Worm (Caenorhabditis elegans) whole organism, young adult: ENCODE results near the gene F38B6.3.

Experiments used
- C06A6.2 ChIP-seq: fragments of 200-800 bp; sonication (Bioruptor generic); conservative IDR thresholded peaks from 2 replicates; pipeline ENCODE4 v1.3.6; 2022; ENCODE audit warnings: missing genetic modification characterization, missing compliant biosample characterization
- F23B12.7 ChIP-seq: sonication (generic microtip); optimal IDR thresholded peaks from 2 replicates; lab custom pipeline; 2017; ENCODE audit warnings: missing genetic modification characterization, mild to moderate bottlenecking, missing compliant biosample characterization, antibody characterized with exemption, moderate library complexity; ENCODE audit not compliant: insufficient read depth
- F33H1.4 ChIP-seq: fragments of 200-800 bp; sonication (Bioruptor generic); IDR thresholded peaks from 2 replicates; pipeline ENCODE4 v1.3.6; 2022; ENCODE audit warnings: missing genetic modification reagents, missing genetic modification characterization, missing compliant biosample characterization
- F55B11.4 ChIP-seq: sonication (generic microtip); optimal IDR thresholded peaks from 2 replicates; lab custom pipeline; 2016; ENCODE audit warnings: missing compliant biosample characterization, missing genetic modification characterization, borderline replicate concordance; ENCODE audit not compliant: insufficient read depth
- T26A5.8 ChIP-seq: sonication (generic microtip); optimal IDR thresholded peaks from 2 replicates; lab custom pipeline; 2016; ENCODE audit warnings: missing genetic modification characterization, missing compliant biosample characterization
- Y53G8AR.9 ChIP-seq: fragments of 200-800 bp; sonication (Bioruptor generic); conservative IDR thresholded peaks from 2 replicates; pipeline ENCODE4 v1.3.6; 2022; ENCODE audit warnings: missing genetic modification reagents, missing genetic modification characterization, missing compliant biosample characterization
- Y56A3A.18 ChIP-seq: fragments of 200-800 bp; sonication (Bioruptor generic); IDR thresholded peaks from 2 replicates; pipeline ENCODE4 v1.3.6; 2022; ENCODE audit warnings: missing genetic modification reagents, missing genetic modification characterization, missing compliant biosample characterization
- Y95B8A.8 ChIP-seq: fragments of 200-800 bp; sonication (Bioruptor generic); IDR thresholded peaks from 2 replicates; pipeline ENCODE4 v1.3.6; 2022; ENCODE audit warnings: missing genetic modification reagents, missing genetic modification characterization, missing compliant biosample characterization
- ZK185.1 ChIP-seq: sonication (generic microtip); optimal IDR thresholded peaks from 2 replicates; lab custom pipeline; 2016; ENCODE audit warnings: mild to moderate bottlenecking, missing genetic modification characterization, missing compliant biosample characterization; ENCODE audit not compliant: poor library complexity, severe bottlenecking
- akir-1 ChIP-seq: fragments of 200-800 bp; sonication (Bioruptor generic); optimal IDR thresholded peaks from 2 replicates; lab custom pipeline; 2018; ENCODE audit warnings: mild to moderate bottlenecking, missing genetic modification characterization, moderate library complexity, missing compliant biosample characterization
- aptf-2 ChIP-seq: fragments of 200-800 bp; sonication (Bioruptor generic); conservative IDR thresholded peaks from 2 replicates; pipeline ENCODE4 v1.3.6; 2022; ENCODE audit warnings: missing genetic modification reagents, missing genetic modification characterization, missing compliant biosample characterization
- aptf-3 ChIP-seq: fragments of 200-800 bp; sonication (Bioruptor generic); IDR thresholded peaks from 2 replicates; pipeline ENCODE4 v1.3.6; 2022; ENCODE audit warnings: missing genetic modification characterization, missing compliant biosample characterization
- attf-5 ChIP-seq: fragments of 200-800 bp; sonication (Bioruptor generic); optimal IDR thresholded peaks from 2 replicates; lab custom pipeline; 2018; ENCODE audit warnings: mild to moderate bottlenecking, missing genetic modification characterization, missing compliant biosample characterization
- bed-2 ChIP-seq: fragments of 200-800 bp; sonication (Bioruptor generic); IDR thresholded peaks from 2 replicates; pipeline ENCODE4 v1.3.6; 2022; ENCODE audit warnings: missing genetic modification reagents, missing genetic modification characterization, missing compliant biosample characterization
- ccch-3 ChIP-seq: fragments of 200-800 bp; sonication (Bioruptor generic); optimal IDR thresholded peaks from 2 replicates; lab custom pipeline; 2018; ENCODE audit warnings: mild to moderate bottlenecking, missing genetic modification characterization, missing compliant biosample characterization
- cebp-2 ChIP-seq: fragments of 200-800 bp; sonication (Bioruptor generic); IDR thresholded peaks from 2 replicates; pipeline ENCODE4 v1.3.6; 2022; ENCODE audit warnings: missing genetic modification characterization, missing compliant biosample characterization
- ceh-27 ChIP-seq: fragments of 200-800 bp; sonication (Bioruptor generic); optimal IDR thresholded peaks from 2 replicates; lab custom pipeline; 2018; ENCODE audit warnings: mild to moderate bottlenecking, missing genetic modification characterization, moderate library complexity, missing compliant biosample characterization
- ceh-58 ChIP-seq: fragments of 200-800 bp; sonication (Bioruptor generic); IDR thresholded peaks from 2 replicates; pipeline ENCODE4 v1.3.6; 2022; ENCODE audit warnings: missing genetic modification characterization, missing compliant biosample characterization
- dox-1 ChIP-seq: fragments of 200-800 bp; sonication (Bioruptor generic); IDR thresholded peaks from 2 replicates; pipeline ENCODE4 v1.3.6; 2022; ENCODE audit warnings: missing genetic modification reagents, missing genetic modification characterization, missing compliant biosample characterization
- dpff-1 ChIP-seq: sonication (generic microtip); optimal IDR thresholded peaks from 2 replicates; lab custom pipeline; 2017; ENCODE audit warnings: mild to moderate bottlenecking, missing genetic modification characterization, missing compliant biosample characterization
- dpl-1 ChIP-seq: fragments of 150-350 bp; optimal IDR thresholded peaks from 2 replicates; lab custom pipeline; 2014; ENCODE audit warnings: missing biosample characterization, missing genetic modification reagents, missing genetic modification characterization
- efl-1 ChIP-seq: fragments of 150-350 bp; optimal IDR thresholded peaks from 2 replicates; lab custom pipeline; 2014; ENCODE audit warnings: missing biosample characterization, missing genetic modification reagents, missing genetic modification characterization
- ekl-4 ChIP-seq: fragments of 200-800 bp; sonication (Bioruptor generic); IDR thresholded peaks from 2 replicates; pipeline ENCODE4 v1.3.6; 2022; ENCODE audit warnings: missing genetic modification reagents, missing genetic modification characterization, missing compliant biosample characterization
- gei-17 ChIP-seq: fragments of 200-800 bp; sonication (Bioruptor generic); optimal IDR thresholded peaks from 2 replicates; lab custom pipeline; 2018; ENCODE audit warnings: mild to moderate bottlenecking, missing genetic modification characterization, missing compliant biosample characterization
- hlh-12 ChIP-seq: sonication (generic microtip); optimal IDR thresholded peaks from 2 replicates; lab custom pipeline; 2016; ENCODE audit warnings: missing genetic modification characterization, missing compliant biosample characterization
- hmg-20 ChIP-seq: fragments of 200-800 bp; sonication (Bioruptor generic); IDR thresholded peaks from 2 replicates; pipeline ENCODE4 v1.3.6; 2022; ENCODE audit warnings: missing genetic modification reagents, missing genetic modification characterization, missing compliant biosample characterization
- hrde-1 ChIP-seq: sonication (generic microtip); optimal IDR thresholded peaks from 2 replicates; lab custom pipeline; 2016; ENCODE audit warnings: missing genetic modification characterization, mild to moderate bottlenecking, missing compliant biosample characterization, moderate library complexity, missing genotype, missing genetic modification reagents, borderline replicate concordance
- lag-1 ChIP-seq: fragments of 200-800 bp; sonication (Bioruptor generic); IDR thresholded peaks from 2 replicates; pipeline ENCODE4 v1.3.6; 2022; ENCODE audit warnings: missing genetic modification reagents, missing genetic modification characterization, missing compliant biosample characterization
- let-526 ChIP-seq: fragments of 200-800 bp; sonication (Bioruptor generic); IDR thresholded peaks from 2 replicates; pipeline ENCODE4 v1.3.6; 2022; ENCODE audit warnings: missing genetic modification reagents, missing genetic modification characterization, missing compliant biosample characterization
- lin-26 ChIP-seq: fragments of 200-800 bp; sonication (Bioruptor generic); IDR thresholded peaks from 2 replicates; pipeline ENCODE4 v1.3.6; 2022; ENCODE audit warnings: missing genetic modification reagents, missing genetic modification characterization, missing compliant biosample characterization
- lin-54 ChIP-seq: fragments of 200-800 bp; sonication (Bioruptor generic); optimal IDR thresholded peaks from 2 replicates; lab custom pipeline; 2018; ENCODE audit warnings: mild to moderate bottlenecking, missing genetic modification characterization, missing compliant biosample characterization
- lsy-27 ChIP-seq: sonication (generic microtip); optimal IDR thresholded peaks from 2 replicates; lab custom pipeline; 2017; ENCODE audit warnings: missing genetic modification characterization, mild to moderate bottlenecking, missing compliant biosample characterization, antibody characterized with exemption, missing genotype, borderline replicate concordance; ENCODE audit not compliant: insufficient read depth
- madf-6 ChIP-seq: fragments of 200-800 bp; sonication (Bioruptor generic); IDR thresholded peaks from 2 replicates; pipeline ENCODE4 v1.3.6; 2022; ENCODE audit warnings: missing genetic modification reagents, missing genetic modification characterization, missing compliant biosample characterization
- madf-8 ChIP-seq: fragments of 200-800 bp; sonication (Bioruptor generic); conservative IDR thresholded peaks from 2 replicates; pipeline ENCODE4 v1.3.6; 2022; ENCODE audit warnings: missing genetic modification reagents, missing genetic modification characterization, missing compliant biosample characterization
- mel-28 ChIP-seq: sonication (generic microtip); optimal IDR thresholded peaks from 2 replicates; lab custom pipeline; 2016; ENCODE audit warnings: borderline replicate concordance, mild to moderate bottlenecking, missing genetic modification characterization, missing compliant biosample characterization
- nfyb-1 ChIP-seq: fragments of 200-800 bp; sonication (Bioruptor generic); IDR thresholded peaks from 2 replicates; pipeline ENCODE4 v1.3.6; 2022; ENCODE audit warnings: missing genetic modification reagents, missing genetic modification characterization, missing compliant biosample characterization
- nhr-120 ChIP-seq: fragments of 200-800 bp; sonication (Bioruptor generic); IDR thresholded peaks from 2 replicates; pipeline ENCODE4 v1.3.6; 2022; ENCODE audit warnings: missing genetic modification characterization, missing compliant biosample characterization
- pbrm-1 ChIP-seq: fragments of 200-800 bp; sonication (Bioruptor generic); IDR thresholded peaks from 2 replicates; pipeline ENCODE4 v1.3.6; 2022; ENCODE audit warnings: missing genetic modification reagents, missing genetic modification characterization, missing compliant biosample characterization
- sea-2 ChIP-seq: fragments of 200-800 bp; sonication (Bioruptor generic); IDR thresholded peaks from 2 replicates; pipeline ENCODE4 v1.3.6; 2022; ENCODE audit warnings: missing genetic modification characterization, missing compliant biosample characterization
- snpc-4 ChIP-seq, 5 experiments: fragments of 150-350 bp in 1 of 5; sonication (generic microtip) in 4 of 5; optimal IDR thresholded peaks; 2 replicates each; lab custom pipeline; 2014 to 2018; ENCODE audit warnings: missing genetic modification characterization in 5 of 5, missing biosample characterization in 3 of 5, antibody characterized with exemption in 2 of 5, mild to moderate bottlenecking in 2 of 5, missing compliant biosample characterization in 2 of 5, missing genotype in 2 of 5, moderate library complexity in 2 of 5, missing genetic modification reagents in 1 of 5
- tbp1 ChIP-seq: fragments of 200-800 bp; sonication (Bioruptor generic); optimal IDR thresholded peaks from 2 replicates; lab custom pipeline; 2018; ENCODE audit warnings: mild to moderate bottlenecking, missing genetic modification characterization, missing compliant biosample characterization
- unc-62 ChIP-seq: fragments of 150-350 bp; optimal IDR thresholded peaks from 2 replicates; lab custom pipeline; 2014; ENCODE audit warnings: missing biosample characterization, missing genetic modification reagents, missing genetic modification characterization
- xnd-1 ChIP-seq: sonication (generic microtip); optimal IDR thresholded peaks from 2 replicates; lab custom pipeline; 2016; ENCODE audit warnings: missing genotype, missing genetic modification reagents, missing genetic modification characterization, missing compliant biosample characterization
- zim-3 ChIP-seq: sonication (generic microtip); optimal IDR thresholded peaks from 2 replicates; lab custom pipeline; 2017; ENCODE audit warnings: mild to moderate bottlenecking, missing genetic modification characterization, moderate library complexity, missing compliant biosample characterization
- ztf-28 ChIP-seq: fragments of 200-800 bp; sonication (Bioruptor generic); IDR thresholded peaks from 2 replicates; pipeline ENCODE4 v1.3.6; 2022; ENCODE audit warnings: missing genetic modification reagents, missing genetic modification characterization, missing compliant biosample characterization

Gene F38B6.3

ce11 chrX:6741532-6741931, 48.1 kb downstream of the F38B6.3 start (continued):
- TF ChIP-seq pbrm-1 (GFP tag; lab: Robert Waterston, UW), result no peak
- no peak; the same call in 1 of the 2 replicates for TF ChIP-seq nfyb-1 (GFP tag; lab: Robert Waterston, UW)
- TF ChIP-seq C06A6.2, result peak; percentile 67
- TF ChIP-seq lin-26 (GFP tag; lab: Robert Waterston, UW), result peak; percentile 45; the same call in 1 of the 2 replicates
- TF ChIP-seq Y95B8A.8 (GFP tag; lab: Robert Waterston, UW), result no peak
- TF ChIP-seq Y53G8AR.9 (GFP tag; lab: Robert Waterston, UW), result 0 out of 2 replicates have a peak, but pooled peaks have one; percentile 27
- TF ChIP-seq unc-62, result peak; percentile 93
- TF ChIP-seq akir-1 (GFP tag; lab: Kevin White, UChicago), result no peak
- TF ChIP-seq madf-8 (GFP tag; lab: Robert Waterston, UW), result no peak
- no peak for TF ChIP-seq ceh-58 (GFP tag; lab: Robert Waterston, UW)
- TF ChIP-seq lin-54, result no peak
- no peak for TF ChIP-seq bed-2 (GFP tag; lab: Robert Waterston, UW)
- TF ChIP-seq F55B11.4 (tag; lab: Kevin White, UChicago), result no peak
- TF ChIP-seq hrde-1, result no peak
- 0 out of 2 replicates have a peak, but pooled peaks have one; percentile 4 for TF ChIP-seq let-526 (GFP tag; lab: Robert Waterston, UW)
- peak; percentile 28 for TF ChIP-seq ZK185.1
- no peak for TF ChIP-seq mel-28 (tag; lab: Kevin White, UChicago)
- peak; percentile 16; the same call in 1 of the 2 replicates for TF ChIP-seq ekl-4 (GFP tag; lab: Robert Waterston, UW)
- TF ChIP-seq sea-2 (GFP tag; lab: Robert Waterston, UW), result no peak
- no peak for TF ChIP-seq lag-1
- TF ChIP-seq F23B12.7 (tag; lab: Kevin White, UChicago), result no peak
- no peak for TF ChIP-seq ccch-3 (GFP tag; lab: Kevin White, UChicago)
- no peak for TF ChIP-seq zim-3 (tag; lab: Kevin White, UChicago)
- no peak for TF ChIP-seq F33H1.4
- no peak for TF ChIP-seq lsy-27 (tag; lab: Kevin White, UChicago)
- TF ChIP-seq dpff-1 (tag; lab: Kevin White, UChicago), result no peak
- no peak for TF ChIP-seq tbp1 (GFP tag; lab: Kevin White, UChicago)
- TF ChIP-seq hmg-20, result no peak
- peak; percentile 26 for TF ChIP-seq ceh-27 (GFP tag; lab: Kevin White, UChicago)
- no peak for TF ChIP-seq snpc-4 (GFP tag; optimal IDR thresholded peaks at IDR 0.05; lab: Kevin White, UChicago)
- TF ChIP-seq snpc-4 (tag; optimal IDR thresholded peaks at IDR 0.05; lab: Kevin White, UChicago), result no peak
- no peak for TF ChIP-seq aptf-2 (GFP tag; lab: Robert Waterston, UW)

DNA sequence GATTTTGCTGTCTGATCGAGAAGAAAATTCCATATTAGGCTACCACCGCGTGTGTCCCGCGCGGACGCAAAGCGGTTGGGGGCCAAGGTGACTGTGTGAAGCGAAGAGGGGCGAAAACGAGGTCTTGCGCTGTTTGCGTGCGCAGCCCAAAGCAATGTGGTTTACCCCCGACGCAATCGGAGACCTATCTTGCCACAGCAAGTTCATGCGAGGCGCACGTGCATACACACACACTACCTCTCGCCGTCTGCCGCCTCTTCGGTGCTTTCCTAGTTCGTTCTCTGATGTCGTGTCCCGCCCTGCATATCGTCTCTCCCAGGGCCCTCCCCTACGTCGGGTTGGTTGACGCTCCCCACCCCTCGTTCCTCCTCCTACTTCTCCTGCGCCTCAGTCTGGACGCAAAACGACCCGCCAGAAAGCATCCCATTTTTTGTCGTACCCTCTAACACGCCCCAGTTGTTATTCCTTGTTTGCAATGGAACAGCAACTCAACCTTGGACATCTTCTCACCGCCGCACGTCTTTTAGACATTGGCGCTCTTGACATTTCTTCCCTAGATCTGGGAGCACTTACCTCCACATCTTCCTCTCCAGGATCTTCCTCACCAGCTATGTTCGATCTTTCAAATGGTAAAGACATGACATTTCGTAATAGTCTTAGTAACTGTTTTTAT, 48.7 kb downstream of the F38B6.3 start, which contains the start of gene mdl-1:
TSS of gene mdl-1 (plus strand) at position 341 of the 673 bp plus-strand sequence.
- TF ChIP-seq dpl-1 (GFP tag; lab: Kevin White, UChicago) (no peak), madf-6 (GFP tag; lab: Robert Waterston, UW) (peak; percentile 34; the same call in 1 of the 2 replicates), hlh-12 (tag; lab: Kevin White, UChicago) (no peak), attf-5 (GFP tag; lab: Kevin White, UChicago) (peak; percentile 64), cebp-2 (GFP tag; lab: Robert Waterston, UW) (0 out of 2 replicates have a peak, but pooled peaks have one; percentile 54), ztf-28 (no peak), T26A5.8 (tag; lab: Kevin White, UChicago) (no peak), aptf-3 (GFP tag; lab: Robert Waterston, UW) (no peak), aptf-2 (GFP tag; lab: Robert Waterston, UW) (no peak), efl-1 (GFP tag; lab: Kevin White, UChicago) (no peak), lin-26 (GFP tag; lab: Robert Waterston, UW) (peak; percentile 33; the same call in 1 of the 2 replicates), bed-2 (GFP tag; lab: Robert Waterston, UW) (no peak), nhr-120 (GFP tag; lab: Robert Waterston, UW) (no peak), gei-17 (GFP tag; lab: Kevin White, UChicago) (peak; percentile 65), lin-54 (peak; percentile 38), F33H1.4 (no peak), snpc-4 (GFP tag; optimal IDR thresholded peaks at IDR 0.05; lab: Kevin White, UChicago) (peak; percentile 39), snpc-4 (tag; optimal IDR thresholded peaks at IDR 0.05; lab: Kevin White, UChicago) (peak in 3 of 4 experiments; percentile 10 to 23 (median 16)), dox-1 (GFP tag; lab: Robert Waterston, UW) (peak; percentile 70), xnd-1 (tag; lab: Kevin White, UChicago) (no peak), ccch-3 (GFP tag; lab: Kevin White, UChicago) (no peak), Y56A3A.18 (GFP tag; lab: Robert Waterston, UW) (no peak)
